Worm (Caenorhabditis elegans): ENCODE data around the gene lev-8.

Gene lev-8

ce11 chrX:11600488-11601106 is 39.9 kb downstream of the lev-8 start:
- peak; percentile 67 for TF ChIP-seq dsc-1 (tag; optimal IDR thresholded peaks at IDR 0.05)
- peak; percentile 0 for TF ChIP-seq fkh-4 (tag; optimal IDR thresholded peaks at IDR 0.05; ENCODE audit: borderline replicate concordance)
- TF ChIP-seq hlh-17 (GFP tag; optimal IDR thresholded peaks at IDR 0.05; ENCODE audit: borderline replicate concordance), result no peak
- no peak for TF ChIP-seq egl-13 (tag; optimal IDR thresholded peaks at IDR 0.05)
- no peak for TF ChIP-seq tbx-2 (tag; optimal IDR thresholded peaks at IDR 0.05)
- TF ChIP-seq mep-1 (tag; optimal IDR thresholded peaks at IDR 0.05), result peak; percentile 17

DNA sequence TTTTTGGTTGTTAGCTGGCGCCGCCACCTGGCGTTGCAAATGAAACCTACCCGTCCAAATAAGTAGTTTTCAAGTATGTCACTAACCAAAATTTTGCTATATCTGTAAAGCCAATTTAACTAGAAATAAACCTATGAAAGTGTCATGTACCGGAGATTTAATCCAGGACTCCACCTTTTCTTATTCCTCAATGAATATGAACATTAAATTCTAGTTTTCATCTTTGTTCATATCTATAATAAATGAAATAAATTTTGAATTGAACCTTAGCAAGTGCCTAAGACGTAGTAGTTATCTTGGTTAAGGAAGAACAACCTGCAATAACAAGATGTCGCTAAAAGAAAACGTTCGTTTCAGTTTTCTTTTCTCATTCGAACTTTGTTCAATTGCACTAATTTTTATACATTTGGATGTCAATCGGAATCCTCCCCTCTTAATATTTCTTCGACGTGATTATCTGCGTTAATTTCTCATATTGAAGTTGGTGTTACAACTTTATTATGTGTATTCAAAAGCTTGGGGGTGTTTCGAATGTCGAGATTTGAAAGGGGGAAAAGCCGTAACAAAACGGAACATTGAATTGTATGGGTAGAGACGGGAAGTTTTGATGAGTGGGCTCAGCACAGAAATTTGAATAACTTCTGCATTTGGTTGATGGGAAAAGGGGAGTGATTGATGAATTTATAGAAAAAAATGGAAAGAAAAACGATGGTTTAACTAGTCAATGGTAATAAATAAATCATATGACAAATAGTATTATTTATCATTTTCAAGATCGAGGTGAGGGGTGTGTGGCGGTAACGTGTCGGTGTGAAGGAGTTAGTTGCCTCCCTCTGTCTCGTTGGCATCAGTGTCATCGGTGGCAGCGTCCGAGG is 42.8 kb downstream of the lev-8 start:
- TF ChIP-seq ztf-4 (tag; optimal IDR thresholded peaks at IDR 0.05), result peak; percentile 12
- TF ChIP-seq lin-13 (GFP tag; optimal IDR thresholded peaks at IDR 0.05), result no peak
- TF ChIP-seq nhr-76 (tag; optimal IDR thresholded peaks at IDR 0.05), result no peak
- peak; percentile 27 for TF ChIP-seq egl-13 (tag; optimal IDR thresholded peaks at IDR 0.05)
- peak; percentile 56 for TF ChIP-seq dsc-1 (tag; optimal IDR thresholded peaks at IDR 0.05)
- no peak for TF ChIP-seq ceh-8 (GFP tag; optimal IDR thresholded peaks at IDR 0.05)
- peak; percentile 8 for TF ChIP-seq C16A3.4 (tag; optimal IDR thresholded peaks at IDR 0.05)
- TF ChIP-seq fkh-4 (tag; optimal IDR thresholded peaks at IDR 0.05; ENCODE audit: borderline replicate concordance), result no peak
- TF ChIP-seq nhr-84 (tag; optimal IDR thresholded peaks at IDR 0.05), result no peak
- TF ChIP-seq nhr-85 (tag), result peak; percentile 77
- TF ChIP-seq snu-23 (GFP tag; optimal IDR thresholded peaks at IDR 0.05), result peak; percentile 58
- TF ChIP-seq nhr-47 (tag; optimal IDR thresholded peaks at IDR 0.05), result peak; percentile 47
- no peak for TF ChIP-seq nhr-237 (tag; optimal IDR thresholded peaks at IDR 0.05)
- TF ChIP-seq xbp-1 (tag; optimal IDR thresholded peaks at IDR 0.05), result peak; percentile 16
- TF ChIP-seq aly-2 (tag; optimal IDR thresholded peaks at IDR 0.05), result peak; percentile 78
- peak; percentile 24 for TF ChIP-seq unc-86 (tag; optimal IDR thresholded peaks at IDR 0.05)
- TF ChIP-seq lin-15B (tag; optimal IDR thresholded peaks at IDR 0.05), result no peak
- TF ChIP-seq nhr-20 (tag; optimal IDR thresholded peaks at IDR 0.05), result peak; percentile 23
- TF ChIP-seq fkh-8 (tag; optimal IDR thresholded peaks at IDR 0.05), result peak; percentile 5
- peak; percentile 63 for TF ChIP-seq nhr-90 (tag; optimal IDR thresholded peaks at IDR 0.05; ENCODE audit: poor library complexity)
- TF ChIP-seq unc-98 (GFP tag; IDR thresholded peaks at IDR 0.05), result no peak
- 0 out of 2 replicates have a peak, but pooled peaks have one; percentile 12 for TF ChIP-seq nhr-19 (GFP tag; conservative IDR thresholded peaks at IDR 0.05)
- TF ChIP-seq ama-1 (optimal IDR thresholded peaks at IDR 0.05), result peak; percentile 61
- peak in 1 of 2 experiments; percentile 39 for TF ChIP-seq efl-1 (optimal IDR thresholded peaks at IDR 0.05)
- no peak for TF ChIP-seq efl-1 (GFP tag; optimal IDR thresholded peaks at IDR 0.05 in 1 of 2)
- TF ChIP-seq grh-1 (GFP tag; IDR thresholded peaks at IDR 0.05), result no peak
- 0 out of 2 replicates have a peak, but pooled peaks have one; percentile 27 for TF ChIP-seq ceh-88 (GFP tag; IDR thresholded peaks at IDR 0.05)
- peak; percentile 52 to 70 for TF ChIP-seq lsy-2 (tag; optimal IDR thresholded peaks at IDR 0.05)
- peak; percentile 31 for TF ChIP-seq lin-14 (GFP tag; optimal IDR thresholded peaks at IDR 0.05)
- TF ChIP-seq jun-1 (tag; optimal IDR thresholded peaks at IDR 0.05), result peak; percentile 27
- peak; percentile 31 for TF ChIP-seq elt-2 (tag; optimal IDR thresholded peaks at IDR 0.05)
- TF ChIP-seq nhr-71 (tag; optimal IDR thresholded peaks at IDR 0.05), result peak; percentile 60

ce11 chrX:11605214-11605765 is 44.6 kb downstream of the lev-8 start, which contains the start of gene ftt-2:
ftt-2 (minus strand) TSS chrX:11605419.
- TF ChIP-seq ceh-82 (tag; optimal IDR thresholded peaks at IDR 0.05), result peak in 1 of 3 experiments; percentile 7
- TF ChIP-seq jun-1 (tag; optimal IDR thresholded peaks at IDR 0.05), result no peak
- no peak for TF ChIP-seq nhr-76 (tag; optimal IDR thresholded peaks at IDR 0.05)
- TF ChIP-seq ama-1 (optimal IDR thresholded peaks at IDR 0.05), result peak; percentile 36
- no peak for TF ChIP-seq unc-130 (tag; optimal IDR thresholded peaks at IDR 0.05)
- no peak for TF ChIP-seq sox-4 (tag; optimal IDR thresholded peaks at IDR 0.05)
- TF ChIP-seq ces-1 (GFP tag; optimal IDR thresholded peaks at IDR 0.05), result no peak
- TF ChIP-seq hpl-2 (GFP tag; optimal IDR thresholded peaks at IDR 0.05), result no peak
- no peak for TF ChIP-seq blmp-1 (tag; optimal IDR thresholded peaks at IDR 0.05)
- TF ChIP-seq efl-3 (GFP tag; optimal IDR thresholded peaks at IDR 0.05), result no peak
- peak; percentile 36 for TF ChIP-seq rnt-1 (tag; optimal IDR thresholded peaks at IDR 0.05)
- no peak for TF ChIP-seq lin-13 (GFP tag; optimal IDR thresholded peaks at IDR 0.05)
- TF ChIP-seq ztf-11 (tag; optimal IDR thresholded peaks at IDR 0.05), result no peak
- no peak for TF ChIP-seq nhr-47 (tag; optimal IDR thresholded peaks at IDR 0.05)
- TF ChIP-seq ceh-90 (tag; optimal IDR thresholded peaks at IDR 0.05), result peak; percentile 42
- no peak for TF ChIP-seq zag-1 (tag; optimal IDR thresholded peaks at IDR 0.05)

Measured in whole organism, L1 larva.